Worm (Caenorhabditis elegans): ENCODE measurements around the gene cubn-1.

cubn-1 gene

DNA sequence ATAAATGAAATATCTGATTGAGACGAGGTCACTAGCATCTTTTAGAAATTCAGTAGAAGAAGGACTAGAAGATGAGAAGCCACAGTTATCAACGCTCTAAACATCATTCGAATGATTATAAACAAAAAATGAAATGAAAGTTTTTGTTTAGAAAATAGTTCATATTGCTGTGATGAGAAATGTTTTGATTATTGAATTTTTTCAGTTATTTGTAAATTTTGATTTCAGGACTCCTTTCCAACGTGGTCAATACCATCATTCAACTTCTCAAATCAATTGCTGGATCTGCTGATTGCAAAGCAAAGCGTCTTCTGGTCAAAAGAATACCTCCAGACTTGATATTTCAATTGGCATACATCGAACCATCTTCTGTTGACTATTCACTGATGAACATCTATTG lies 47.0 kb downstream of the cubn-1 start, which contains the start of gene W05B10.6:
Gene W05B10.6 (minus strand): TSS at position 101 of the 400 bp plus-strand sequence.
- TF ChIP-seq flt-1 (GFP tag; IDR thresholded peaks at IDR 0.05) = no peak
- no peak for TF ChIP-seq hmbx-1 (tag; optimal IDR thresholded peaks at IDR 0.05)
- TF ChIP-seq hmg-4 (GFP tag; optimal IDR thresholded peaks at IDR 0.05) = no peak
- TF ChIP-seq ets-7 (tag; optimal IDR thresholded peaks at IDR 0.05) = no peak
- no peak for TF ChIP-seq B0310.2 (tag; optimal IDR thresholded peaks at IDR 0.05)
- TF ChIP-seq scrt-1 (GFP tag; IDR thresholded peaks at IDR 0.05) = no peak
- no peak for TF ChIP-seq tra-4 (tag; optimal IDR thresholded peaks at IDR 0.05)
- TF ChIP-seq F13C5.2 (tag; optimal IDR thresholded peaks at IDR 0.05) = no peak
- TF ChIP-seq aly-1 (tag; optimal IDR thresholded peaks at IDR 0.05) = no peak

DNA sequence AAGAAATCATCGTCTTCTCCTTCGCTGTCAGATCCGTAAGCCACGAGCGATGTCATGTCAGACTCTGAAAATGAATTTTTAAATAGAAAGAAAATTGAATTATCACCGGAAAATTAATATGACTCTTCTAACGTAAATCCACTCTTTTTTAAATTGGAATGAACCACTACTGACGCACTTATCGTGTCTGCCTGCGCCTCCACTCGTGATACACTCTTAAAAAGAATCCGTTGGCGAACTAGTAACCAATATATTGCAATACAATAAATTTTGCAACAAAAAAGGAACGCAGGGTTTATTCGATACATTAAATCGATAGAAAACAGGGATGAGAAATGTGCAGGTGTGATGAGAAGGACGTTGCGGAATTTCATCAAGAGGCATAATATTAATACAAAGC lies 48.3 kb downstream of the cubn-1 start, which contains the start of gene ccch-3:
Gene ccch-3 (minus strand): TSS at position 262 of the 400 bp plus-strand sequence.
- TF ChIP-seq hnd-1 (tag; optimal IDR thresholded peaks at IDR 0.05) = no peak
- TF ChIP-seq sea-1 (GFP tag; conservative IDR thresholded peaks at IDR 0.05) = no peak
- no peak for TF ChIP-seq tbx-11 (GFP tag; IDR thresholded peaks at IDR 0.05)
- no peak for TF ChIP-seq flt-1 (GFP tag; IDR thresholded peaks at IDR 0.05)
- no peak for TF ChIP-seq ceh-36 (tag; optimal IDR thresholded peaks at IDR 0.05)
- TF ChIP-seq ets-7 (tag; optimal IDR thresholded peaks at IDR 0.05) = no peak
- TF ChIP-seq B0310.2 (tag; optimal IDR thresholded peaks at IDR 0.05) = no peak

DNA sequence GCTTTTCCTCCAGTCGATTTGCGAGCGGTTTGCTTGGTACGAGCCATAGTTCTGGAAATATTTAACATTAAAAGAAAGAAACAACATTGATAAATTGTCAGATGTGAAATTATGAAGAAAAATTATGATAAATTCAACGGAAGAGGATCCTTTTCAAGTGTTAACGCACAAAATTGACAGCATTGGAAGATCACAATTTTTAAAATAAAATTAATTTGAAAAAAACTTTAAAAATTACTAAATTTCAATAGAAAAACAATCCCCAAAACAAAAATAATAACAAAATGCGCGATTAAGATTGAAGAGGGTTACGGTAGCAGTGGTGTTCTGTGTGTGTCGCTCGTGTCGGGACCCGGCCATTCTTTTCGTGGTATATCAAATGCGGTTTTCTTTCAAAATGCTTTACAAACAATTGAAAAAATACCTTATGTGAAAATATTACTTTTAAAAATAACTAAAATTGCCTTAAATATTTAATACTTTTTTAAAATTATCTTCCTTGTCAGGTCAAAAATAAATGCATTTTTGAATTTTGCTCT lies 49.2 kb downstream of the cubn-1 start, which contains the start of gene his-74:
Gene his-74 (minus strand): TSS at position 51 of the 539 bp plus-strand sequence.
- TF ChIP-seq flt-1 (GFP tag; IDR thresholded peaks at IDR 0.05) (no peak), B0310.2 (tag; optimal IDR thresholded peaks at IDR 0.05) (no peak), ceh-36 (tag; optimal IDR thresholded peaks at IDR 0.05) (no peak), hmbx-1 (tag; optimal IDR thresholded peaks at IDR 0.05) (no peak)

DNA sequence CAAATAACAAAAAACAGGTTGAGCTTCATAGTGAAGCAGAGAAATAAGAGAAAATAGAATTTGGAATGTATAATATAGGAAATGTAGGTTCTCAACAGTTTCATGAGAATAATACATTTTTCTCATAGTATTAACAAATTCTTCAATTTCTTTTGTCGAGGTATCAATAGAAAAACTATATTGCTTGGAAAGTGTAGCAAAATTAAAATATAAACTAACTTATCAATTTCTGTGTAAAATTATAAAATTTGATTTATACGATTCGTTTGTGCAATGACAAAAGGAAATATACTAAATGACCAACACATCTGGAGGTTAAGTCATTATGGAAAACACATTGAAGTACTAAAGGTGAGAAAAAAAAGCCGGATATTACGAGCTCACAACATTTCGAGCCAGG lies 50.5 kb downstream of the cubn-1 start, which contains the start of gene W05B10.3:
Gene W05B10.3 (minus strand): TSS at position 101 of the 400 bp plus-strand sequence.
- TF ChIP-seq aly-1 (tag; optimal IDR thresholded peaks at IDR 0.05) (no peak), ceh-13 (GFP tag; optimal IDR thresholded peaks at IDR 0.05) (no peak)

DNA sequence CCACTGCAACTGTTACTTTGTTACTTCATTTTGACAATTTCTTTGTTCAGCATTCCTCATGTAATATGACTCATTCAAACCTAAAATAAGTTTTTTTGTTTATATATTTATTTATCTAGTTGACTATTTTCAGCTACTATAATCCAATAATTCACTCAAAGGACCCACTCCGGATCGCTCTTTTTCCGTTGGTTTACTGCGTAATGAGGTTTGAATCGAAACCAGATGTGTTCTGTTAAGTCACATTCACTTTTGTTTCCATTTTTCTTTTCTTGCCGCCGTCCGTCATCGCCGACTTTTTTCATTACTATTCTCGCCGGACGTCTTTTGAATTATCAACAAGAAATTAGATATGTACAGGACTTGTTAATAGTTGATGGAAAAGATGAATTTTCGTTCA lies 52.3 kb downstream of the cubn-1 start:
- TF ChIP-seq hmbx-1 (tag; optimal IDR thresholded peaks at IDR 0.05) (no peak), pes-1 (GFP tag; IDR thresholded peaks at IDR 0.05) (no peak), F13C5.2 (tag; optimal IDR thresholded peaks at IDR 0.05) (no peak), ceh-13 (GFP tag; optimal IDR thresholded peaks at IDR 0.05) (no peak), tra-4 (tag; optimal IDR thresholded peaks at IDR 0.05) (no peak), ama-1 (optimal IDR thresholded peaks at IDR 0.05) (no peak), tbx-37 (GFP tag; conservative IDR thresholded peaks at IDR 0.05) (no peak)

DNA sequence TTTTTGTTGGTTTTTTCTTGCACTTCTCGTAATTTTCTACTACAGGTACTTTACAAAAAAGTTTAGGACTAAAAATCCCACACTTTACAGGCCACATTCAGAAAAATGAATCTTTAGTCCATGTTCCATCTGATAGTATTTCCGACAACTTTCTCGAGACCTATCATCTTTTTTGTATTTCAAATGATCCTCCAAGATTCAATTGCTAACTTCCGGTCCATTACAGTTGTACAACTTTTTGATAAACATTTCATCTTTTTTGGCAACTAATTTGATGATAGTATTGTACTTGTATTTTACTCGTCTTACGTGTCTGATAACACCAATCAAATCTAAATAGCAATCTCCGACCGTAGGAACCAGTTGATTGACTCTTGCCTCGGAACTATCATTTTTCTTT lies 56.3 kb downstream of the cubn-1 start:
- TF ChIP-seq pes-1 (GFP tag; IDR thresholded peaks at IDR 0.05) = no peak
- TF ChIP-seq ceh-36 (tag; optimal IDR thresholded peaks at IDR 0.05) = no peak
- TF ChIP-seq ama-1 (optimal IDR thresholded peaks at IDR 0.05) = no peak
- no peak for TF ChIP-seq hmg-4 (GFP tag; optimal IDR thresholded peaks at IDR 0.05)
- TF ChIP-seq scrt-1 (GFP tag; IDR thresholded peaks at IDR 0.05) = no peak
- TF ChIP-seq hnd-1 (tag; optimal IDR thresholded peaks at IDR 0.05) = no peak

DNA sequence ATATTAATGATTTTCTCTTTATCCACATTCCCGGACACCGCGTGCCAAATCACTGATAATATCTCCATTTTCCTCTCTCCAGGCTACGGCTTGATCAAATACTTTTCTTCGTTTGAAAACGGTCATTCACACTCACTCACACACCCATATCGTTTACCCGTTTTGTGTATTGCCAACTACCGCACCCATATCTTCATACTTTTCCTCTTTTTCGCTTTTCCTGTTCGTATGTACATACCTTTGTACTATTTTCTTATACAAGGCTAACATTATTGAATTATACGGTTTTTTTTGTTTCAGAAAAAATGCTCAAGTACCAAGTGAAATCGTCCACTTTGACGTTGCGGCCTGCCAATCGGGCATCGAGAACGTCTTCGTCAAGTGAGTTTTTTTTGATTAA lies 56.8 kb downstream of the cubn-1 start, which contains the start of gene W05B10.4:
Gene W05B10.4 (plus strand): TSS at position 301 of the 400 bp plus-strand sequence.
- TF ChIP-seq scrt-1 (GFP tag; IDR thresholded peaks at IDR 0.05) = no peak
- no peak for TF ChIP-seq F13C5.2 (tag; optimal IDR thresholded peaks at IDR 0.05)
- no peak for TF ChIP-seq tbx-11 (GFP tag; IDR thresholded peaks at IDR 0.05)
- TF ChIP-seq hnd-1 (tag; optimal IDR thresholded peaks at IDR 0.05) = no peak
- TF ChIP-seq flt-1 (GFP tag; IDR thresholded peaks at IDR 0.05) = no peak
- no peak for TF ChIP-seq aly-1 (tag; optimal IDR thresholded peaks at IDR 0.05)
- TF ChIP-seq pes-1 (GFP tag; IDR thresholded peaks at IDR 0.05) = no peak
- no peak for TF ChIP-seq B0310.2 (tag; optimal IDR thresholded peaks at IDR 0.05)
- no peak for TF ChIP-seq sea-1 (GFP tag; conservative IDR thresholded peaks at IDR 0.05)
- no peak for TF ChIP-seq hmg-4 (GFP tag; optimal IDR thresholded peaks at IDR 0.05)
- TF ChIP-seq ama-1 (optimal IDR thresholded peaks at IDR 0.05) = no peak
- no peak for TF ChIP-seq tbx-37 (GFP tag; conservative IDR thresholded peaks at IDR 0.05)
- no peak for TF ChIP-seq tra-4 (tag; optimal IDR thresholded peaks at IDR 0.05)
- TF ChIP-seq ceh-13 (GFP tag; optimal IDR thresholded peaks at IDR 0.05) = no peak

DNA sequence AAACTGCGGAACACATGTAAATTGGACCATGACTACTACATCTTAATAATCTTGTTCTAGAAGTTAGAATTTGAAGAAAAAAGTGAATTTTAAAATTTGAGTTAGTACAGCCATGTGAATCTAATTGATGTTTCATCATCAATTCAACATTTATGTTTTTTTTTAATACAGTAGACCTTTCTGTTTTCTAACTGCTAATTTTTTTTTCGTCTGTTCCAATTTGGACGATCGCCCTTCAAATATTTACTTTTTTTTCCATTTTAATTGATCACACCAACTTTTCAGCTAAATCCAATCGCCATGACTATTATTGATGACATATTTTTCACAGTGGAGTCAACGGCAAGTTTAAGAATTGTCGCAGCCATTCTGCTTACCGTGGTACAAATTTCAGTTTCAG lies 59.5 kb downstream of the cubn-1 start, which contains the start of gene srx-116:
Gene srx-116 (plus strand): TSS at position 301 of the 400 bp plus-strand sequence.
- TF ChIP-seq scrt-1 (GFP tag; IDR thresholded peaks at IDR 0.05) (no peak), F13C5.2 (tag; optimal IDR thresholded peaks at IDR 0.05) (no peak), tbx-11 (GFP tag; IDR thresholded peaks at IDR 0.05) (no peak), tra-4 (tag; optimal IDR thresholded peaks at IDR 0.05) (no peak), flt-1 (GFP tag; IDR thresholded peaks at IDR 0.05) (no peak), ceh-36 (tag; optimal IDR thresholded peaks at IDR 0.05) (no peak), hnd-1 (tag; optimal IDR thresholded peaks at IDR 0.05) (no peak), ets-7 (tag; optimal IDR thresholded peaks at IDR 0.05) (no peak), hmbx-1 (tag; optimal IDR thresholded peaks at IDR 0.05) (no peak), ama-1 (optimal IDR thresholded peaks at IDR 0.05) (no peak), hmg-4 (GFP tag; optimal IDR thresholded peaks at IDR 0.05) (no peak), B0310.2 (tag; optimal IDR thresholded peaks at IDR 0.05) (no peak)

DNA sequence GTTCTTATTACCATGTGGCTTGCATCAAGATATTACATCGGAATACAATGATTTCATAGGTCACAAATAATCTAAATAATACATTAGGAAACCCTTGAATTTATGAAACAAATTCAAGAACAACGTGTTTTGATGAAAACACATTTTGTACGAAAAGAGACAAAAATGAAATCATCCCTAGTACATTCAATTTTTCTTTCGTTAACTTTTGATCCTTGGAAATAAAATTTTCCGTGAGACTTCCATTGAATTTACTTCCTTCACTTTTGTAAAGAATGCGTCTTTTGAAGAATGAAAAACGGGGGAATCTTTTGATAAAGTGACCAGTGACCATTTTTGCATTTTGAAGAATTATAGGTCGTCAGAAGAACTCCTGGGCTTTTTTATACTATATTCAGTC lies 62.6 kb downstream of the cubn-1 start:
- TF ChIP-seq hmbx-1 (tag; optimal IDR thresholded peaks at IDR 0.05) (no peak), hnd-1 (tag; optimal IDR thresholded peaks at IDR 0.05) (no peak), hmg-4 (GFP tag; optimal IDR thresholded peaks at IDR 0.05) (no peak), B0310.2 (tag; optimal IDR thresholded peaks at IDR 0.05) (no peak), F13C5.2 (tag; optimal IDR thresholded peaks at IDR 0.05) (no peak), flt-1 (GFP tag; IDR thresholded peaks at IDR 0.05) (no peak), ets-7 (tag; optimal IDR thresholded peaks at IDR 0.05) (no peak), ceh-36 (tag; optimal IDR thresholded peaks at IDR 0.05) (no peak), ama-1 (optimal IDR thresholded peaks at IDR 0.05) (no peak), tra-4 (tag; optimal IDR thresholded peaks at IDR 0.05) (no peak), pes-1 (GFP tag; IDR thresholded peaks at IDR 0.05) (no peak), sea-1 (GFP tag; conservative IDR thresholded peaks at IDR 0.05) (no peak), aly-1 (tag; optimal IDR thresholded peaks at IDR 0.05) (no peak), scrt-1 (GFP tag; IDR thresholded peaks at IDR 0.05) (no peak), ceh-13 (GFP tag; optimal IDR thresholded peaks at IDR 0.05) (no peak), tbx-11 (GFP tag; IDR thresholded peaks at IDR 0.05) (no peak)

All from whole organism, early embryonic.